Worm (Caenorhabditis elegans): Measurements from ENCODE around the gene C47A4.1.

ce11 chrIV:13718918-13719317 lies 2.7 kb upstream of the C47A4.1 start:
- TF ChIP-seq ama-1 (optimal IDR thresholded peaks at IDR 0.05), result no peak
- TF ChIP-seq ceh-22 (tag; optimal IDR thresholded peaks at IDR 0.05), result no peak
- TF ChIP-seq unc-42 (tag; optimal IDR thresholded peaks at IDR 0.05), result no peak
- no peak for TF ChIP-seq ceh-24 (tag; optimal IDR thresholded peaks at IDR 0.05)
- TF ChIP-seq ttx-3 (tag; optimal IDR thresholded peaks at IDR 0.05), result no peak
- TF ChIP-seq pag-3 (tag; optimal IDR thresholded peaks at IDR 0.05; ENCODE audit: borderline replicate concordance), result no peak
- TF ChIP-seq tbx-2 (tag; optimal IDR thresholded peaks at IDR 0.05), result peak; percentile 18
- TF ChIP-seq lin-11 (tag; optimal IDR thresholded peaks at IDR 0.05), result no peak
- TF ChIP-seq dve-1 (tag; optimal IDR thresholded peaks at IDR 0.05), result no peak
- TF ChIP-seq fkh-10 (GFP tag; optimal IDR thresholded peaks at IDR 0.05), result no peak
- TF ChIP-seq pqm-1 (tag; optimal IDR thresholded peaks at IDR 0.05), result no peak

Measured in whole organism, late embryonic.